Fruit fly (Drosophila melanogaster) Kc167 (cell line): ENCODE results near the gene RecQ5.

Source experiments
- Sin3A ChIP-seq: fragments of >200 bp; optimal IDR thresholded peaks from 2 replicates; lab custom pipeline; 2018; ENCODE audit warnings: missing external identifiers
- h ChIP-seq: fragments of >200 bp; optimal IDR thresholded peaks from 3 replicates; lab custom pipeline; 2018; ENCODE audit warnings: missing external identifiers

DNA sequence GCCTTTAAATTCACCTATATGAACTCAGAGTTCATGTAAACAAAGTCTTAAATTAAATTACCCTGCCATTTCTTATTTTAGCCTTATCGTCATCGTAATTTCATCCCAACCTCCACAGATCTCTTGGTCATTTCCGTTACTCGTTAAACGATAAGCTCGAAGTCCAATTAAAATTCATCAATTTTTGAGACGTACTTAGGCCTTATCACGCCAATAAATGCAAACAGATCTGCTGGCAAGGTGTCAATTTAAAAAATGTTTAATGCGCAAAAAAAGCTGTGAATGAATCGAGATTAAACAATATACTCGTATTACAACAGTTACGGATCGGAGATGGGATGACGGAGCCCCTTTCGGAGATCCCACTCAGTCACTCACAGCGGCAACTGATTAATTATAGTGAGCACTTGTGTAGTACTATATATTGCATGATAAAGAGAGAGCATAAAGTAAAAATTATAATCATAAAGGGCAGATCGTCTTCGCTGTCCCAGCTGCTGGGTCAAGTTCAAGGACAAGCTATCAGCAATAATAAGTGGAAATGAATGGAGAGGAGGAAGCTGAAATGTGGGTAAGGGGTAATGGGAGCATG is 22.6 kb downstream of the RecQ5 start:
- TF ChIP-seq h (lab: Kevin White, UChicago) = no peak
- TF ChIP-seq Sin3A (lab: Kevin White, UChicago) = no peak
